Fruit fly (Drosophila melanogaster) whole organism, embryonic: Measurements from ENCODE around the gene Pdcd4.

Experiments used
- Adf1 ChIP-seq: fragments of 200-800 bp; sonication (Bioruptor generic); IDR thresholded peaks from 2 replicates; pipeline ENCODE4 v1.3.6; 2022; ENCODE audit warnings: missing biosample characterization, missing genetic modification characterization
- C15 ChIP-seq: fragments of 200-800 bp; sonication (Bioruptor generic); IDR thresholded peaks from 3 replicates; pipeline ENCODE4 v1.3.6; 2022; ENCODE audit warnings: missing biosample characterization, missing genetic modification characterization
- CG11247 ChIP-seq: fragments of 200-800 bp; sonication (Bioruptor generic); IDR thresholded peaks from 2 replicates; pipeline ENCODE4 v1.3.6; 2022; ENCODE audit warnings: missing biosample characterization, missing genetic modification characterization
- CG14014 ChIP-seq: fragments of 200-800 bp; sonication (Bioruptor generic); IDR thresholded peaks from 2 replicates; pipeline ENCODE4 v1.3.6; 2022; ENCODE audit warnings: missing biosample characterization, missing genetic modification characterization
- CG17829 ChIP-seq: fragments of 200-800 bp; optimal IDR thresholded peaks from 2 replicates; lab custom pipeline; 2019; ENCODE audit warnings: missing biosample characterization, mild to moderate bottlenecking, missing genetic modification characterization, moderate library complexity
- CG1832 ChIP-seq: fragments of 200-800 bp; sonication (Bioruptor generic); optimal IDR thresholded peaks from 2 replicates; lab custom pipeline; 2017; ENCODE audit warnings: missing biosample characterization, mild to moderate bottlenecking, missing genetic modification characterization, inconsistent platforms
- CG3726 ChIP-seq: fragments of 200-800 bp; sonication (Bioruptor generic); IDR thresholded peaks from 3 replicates; pipeline ENCODE4, ENCODE4 v1.3.6; 2022; ENCODE audit warnings: missing biosample characterization, missing genetic modification characterization
- CG3838 ChIP-seq: fragments of 200-800 bp; sonication (Bioruptor generic); optimal IDR thresholded peaks from 3 replicates; lab custom pipeline; 2016; ENCODE audit warnings: missing biosample characterization, missing genetic modification characterization
- CG5953 ChIP-seq: fragments of 200-800 bp; sonication (Bioruptor generic); IDR thresholded peaks from 2 replicates; pipeline ENCODE4 v1.3.6; 2022; ENCODE audit warnings: missing biosample characterization, missing genetic modification characterization
- CG6272 ChIP-seq: fragments of 200-800 bp; sonication (Bioruptor generic); IDR thresholded peaks from 2 replicates; pipeline ENCODE4 v1.3.6; 2022; ENCODE audit warnings: missing biosample characterization, missing genetic modification characterization
- CG6689 ChIP-seq: fragments of 200-800 bp; sonication (Bioruptor generic); IDR thresholded peaks from 2 replicates; pipeline ENCODE4 v1.3.6; 2022; ENCODE audit warnings: missing biosample characterization, missing genetic modification characterization
- CG8478 ChIP-seq: fragments of >200 bp; optimal IDR thresholded peaks from 2 replicates; lab custom pipeline; 2018
- CG9727 ChIP-seq: fragments of 200-800 bp; sonication (Bioruptor generic); optimal IDR thresholded peaks from 3 replicates; lab custom pipeline; 2017; ENCODE audit warnings: missing biosample characterization, mild to moderate bottlenecking, missing genetic modification characterization
- CG9797 ChIP-seq: fragments of 200-800 bp; sonication (Bioruptor generic); optimal IDR thresholded peaks from 3 replicates; lab custom pipeline; 2018; ENCODE audit warnings: missing biosample characterization, mild to moderate bottlenecking, missing genetic modification characterization
- CHES-1-like ChIP-seq: fragments of 200-800 bp; sonication (Bioruptor generic); optimal IDR thresholded peaks from 2 replicates; lab custom pipeline; 2016; ENCODE audit warnings: missing biosample characterization, missing genetic modification characterization
- Deaf1 ChIP-seq: fragments of 200-800 bp; optimal IDR thresholded peaks from 3 replicates; lab custom pipeline; 2019; ENCODE audit warnings: missing biosample characterization, mild to moderate bottlenecking, missing genetic modification characterization, moderate library complexity
- Dref ChIP-seq: fragments of 200-800 bp; sonication (Bioruptor generic); IDR thresholded peaks from 2 replicates; pipeline ENCODE4 v1.3.6; 2022; ENCODE audit warnings: missing biosample characterization, missing genetic modification characterization
- Ets65A ChIP-seq: fragments of 200-800 bp; sonication (Bioruptor generic); peaks from one replicate; lab custom pipeline; 2016; ENCODE audit warnings: missing biosample characterization, missing genetic modification characterization
- Ets97D ChIP-seq: fragments of 200-800 bp; sonication (Bioruptor generic); optimal IDR thresholded peaks from 3 replicates; lab custom pipeline; 2016; ENCODE audit warnings: missing biosample characterization, missing genetic modification characterization
- Gug ChIP-seq: fragments of 200-800 bp; sonication (Bioruptor generic); IDR thresholded peaks from 4 replicates; pipeline ENCODE4 v1.3.6; 2022; ENCODE audit warnings: missing biosample characterization, missing genetic modification characterization
- HmgZ ChIP-seq: fragments of 200-800 bp; sonication (Bioruptor generic); optimal IDR thresholded peaks from 2 replicates; lab custom pipeline; 2018; ENCODE audit warnings: missing biosample characterization, mild to moderate bottlenecking, missing genetic modification characterization
- MESR4 ChIP-seq: fragments of 200-800 bp; sonication (Bioruptor generic); optimal IDR thresholded peaks from 2 replicates; lab custom pipeline; 2018; ENCODE audit warnings: missing biosample characterization, mild to moderate bottlenecking, missing genetic modification characterization, moderate library complexity
- Taf1 ChIP-seq: fragments of 200-800 bp; sonication (Bioruptor generic); IDR thresholded peaks from 2 replicates; pipeline ENCODE4 v1.3.6; 2022; ENCODE audit warnings: missing biosample characterization, missing genetic modification characterization
- Tbp ChIP-seq: fragments of >200 bp; optimal IDR thresholded peaks from 2 replicates; lab custom pipeline; 2018; ENCODE audit warnings: missing biosample characterization, missing genetic modification characterization
- YL-1 ChIP-seq: fragments of 200-800 bp; sonication (Bioruptor generic); optimal IDR thresholded peaks from 3 replicates; lab custom pipeline; 2017; ENCODE audit warnings: missing biosample characterization, mild to moderate bottlenecking, missing genetic modification characterization
- ara ChIP-seq: fragments of 200-800 bp; sonication (Bioruptor generic); IDR thresholded peaks from 2 replicates; pipeline ENCODE4 v1.3.6; 2022; ENCODE audit warnings: missing biosample characterization, missing genetic modification characterization
- ase ChIP-seq: fragments of 200-800 bp; sonication (Bioruptor generic); IDR thresholded peaks from 3 replicates; pipeline ENCODE4 v1.3.6; 2022; ENCODE audit warnings: missing biosample characterization, missing genetic modification characterization
- bab2 ChIP-seq: fragments of 200-800 bp; sonication (Bioruptor generic); optimal IDR thresholded peaks from 2 replicates; lab custom pipeline; 2016; ENCODE audit warnings: missing biosample characterization, missing genetic modification characterization
- chinmo ChIP-seq: fragments of 200-800 bp; sonication (Bioruptor generic); IDR thresholded peaks from 4 replicates; pipeline ENCODE4 v1.3.6; 2022; ENCODE audit warnings: missing biosample characterization, missing genetic modification characterization; ENCODE audit not compliant: partially characterized antibody
- chm ChIP-seq: fragments of 200-800 bp; sonication (Bioruptor generic); IDR thresholded peaks from 2 replicates; pipeline ENCODE4 v1.3.6; 2022; ENCODE audit warnings: missing biosample characterization, missing genetic modification characterization
- chn ChIP-seq: fragments of 200-800 bp; sonication (Bioruptor generic); optimal IDR thresholded peaks from 2 replicates; lab custom pipeline; 2016; ENCODE audit warnings: missing biosample characterization, missing genetic modification characterization
- eve ChIP-seq, 2 experiments: fragments of >200 bp; optimal IDR thresholded peaks; 2 replicates each; lab custom pipeline; 2017; ENCODE audit warnings: missing biosample characterization in 2 of 2, missing genetic modification characterization in 2 of 2
- fru ChIP-seq: fragments of >200 bp; optimal IDR thresholded peaks from 2 replicates; lab custom pipeline; 2017
- kni ChIP-seq: fragments of 200-800 bp; sonication (Bioruptor generic); optimal IDR thresholded peaks from 3 replicates; lab custom pipeline; 2017; ENCODE audit warnings: mild to moderate bottlenecking, missing biosample characterization, missing genetic modification reagents, missing genetic modification characterization
- lilli ChIP-seq: fragments of 200-800 bp; sonication (Bioruptor generic); optimal IDR thresholded peaks from 3 replicates; lab custom pipeline; 2016; ENCODE audit warnings: missing biosample characterization, missing genetic modification characterization
- lola ChIP-seq, 3 experiments: fragments of >200 bp in 2 of 3; fragments of 200-800 bp in 1 of 3; sonication (Bioruptor generic) in 1 of 3; optimal IDR thresholded peaks; 2 replicates each; lab custom pipeline; 2017 to 2019; ENCODE audit warnings: missing biosample characterization in 3 of 3, missing genetic modification characterization in 3 of 3, mild to moderate bottlenecking in 1 of 3, moderate library complexity in 1 of 3
- maf-S ChIP-seq: fragments of 200-800 bp; sonication (Bioruptor generic); optimal IDR thresholded peaks from 2 replicates; lab custom pipeline; 2016; ENCODE audit warnings: missing biosample characterization, missing genetic modification characterization
- nmo ChIP-seq: fragments of 200-800 bp; sonication (Bioruptor generic); optimal IDR thresholded peaks from 2 replicates; lab custom pipeline; 2018; ENCODE audit warnings: missing biosample characterization, mild to moderate bottlenecking, missing genetic modification characterization, moderate library complexity
- org-1 ChIP-seq: fragments of 200-800 bp; sonication (Bioruptor generic); optimal IDR thresholded peaks from 2 replicates; lab custom pipeline; 2017; ENCODE audit warnings: missing biosample characterization, missing genetic modification characterization
- otp ChIP-seq: fragments of 200-800 bp; sonication (Bioruptor generic); IDR thresholded peaks from 3 replicates; pipeline ENCODE4, ENCODE4 v1.3.6; 2022; ENCODE audit warnings: missing biosample characterization, missing genetic modification characterization
- pan ChIP-seq, 4 experiments: fragments of >200 bp in 3 of 4; fragments of 200-800 bp in 1 of 4; sonication (Bioruptor generic) in 1 of 4; optimal IDR thresholded peaks in 3 of 4; IDR thresholded peaks in 1 of 4; 2 replicates each; pipeline versions ENCODE4 v1.3.6 to Lab custom; 2017 to 2022; ENCODE audit warnings: missing biosample characterization in 2 of 4, missing genetic modification characterization in 2 of 4, mixed read lengths in 1 of 4
- pnt ChIP-seq: fragments of 200-800 bp; sonication (Bioruptor generic); optimal IDR thresholded peaks from 3 replicates; lab custom pipeline; 2016; ENCODE audit warnings: missing biosample characterization, missing genetic modification characterization
- pros ChIP-seq: fragments of 200-800 bp; sonication (Bioruptor generic); optimal IDR thresholded peaks from 3 replicates; lab custom pipeline; 2019; ENCODE audit warnings: missing biosample characterization, mild to moderate bottlenecking, missing genetic modification characterization, moderate library complexity
- psq ChIP-seq: fragments of 200-800 bp; sonication (Bioruptor generic); optimal IDR thresholded peaks from 2 replicates; lab custom pipeline; 2017; ENCODE audit warnings: missing biosample characterization, missing genetic modification characterization
- repo ChIP-seq: fragments of 200-800 bp; sonication (Bioruptor generic); optimal IDR thresholded peaks from 2 replicates; lab custom pipeline; 2016; ENCODE audit warnings: missing biosample characterization, missing genetic modification characterization
- run ChIP-seq: fragments of 200-800 bp; sonication (Bioruptor generic); optimal IDR thresholded peaks from 3 replicates; lab custom pipeline; 2018; ENCODE audit warnings: missing biosample characterization, mild to moderate bottlenecking, missing genetic modification characterization
- sens ChIP-seq: fragments of 200-800 bp; sonication (Bioruptor generic); peaks from one replicate; lab custom pipeline; 2016; ENCODE audit warnings: missing biosample characterization, missing genetic modification characterization
- seq ChIP-seq: fragments of 200-800 bp; sonication (Bioruptor generic); IDR thresholded peaks from 2 replicates; pipeline ENCODE4 v1.3.6; 2022; ENCODE audit warnings: missing biosample characterization, missing genetic modification characterization
- shn ChIP-seq: fragments of 200-800 bp; sonication (Bioruptor generic); optimal IDR thresholded peaks from 3 replicates; lab custom pipeline; 2016; ENCODE audit warnings: missing biosample characterization, missing genetic modification characterization
- sim ChIP-seq: fragments of 200-800 bp; sonication (Bioruptor generic); IDR thresholded peaks from 2 replicates; pipeline ENCODE4 v1.3.6; 2022; ENCODE audit warnings: missing biosample characterization, missing genetic modification characterization
- sna ChIP-seq: fragments of 200-800 bp; sonication (Bioruptor generic); IDR thresholded peaks from 2 replicates; pipeline ENCODE4 v1.3.6; 2022; ENCODE audit warnings: missing biosample characterization, missing genetic modification characterization; ENCODE audit not compliant: partially characterized antibody
- unpg ChIP-seq: fragments of 200-800 bp; sonication (Bioruptor generic); optimal IDR thresholded peaks from 3 replicates; lab custom pipeline; 2018; ENCODE audit warnings: missing biosample characterization, mild to moderate bottlenecking, missing genetic modification characterization, moderate library complexity

Gene Pdcd4

DNA sequence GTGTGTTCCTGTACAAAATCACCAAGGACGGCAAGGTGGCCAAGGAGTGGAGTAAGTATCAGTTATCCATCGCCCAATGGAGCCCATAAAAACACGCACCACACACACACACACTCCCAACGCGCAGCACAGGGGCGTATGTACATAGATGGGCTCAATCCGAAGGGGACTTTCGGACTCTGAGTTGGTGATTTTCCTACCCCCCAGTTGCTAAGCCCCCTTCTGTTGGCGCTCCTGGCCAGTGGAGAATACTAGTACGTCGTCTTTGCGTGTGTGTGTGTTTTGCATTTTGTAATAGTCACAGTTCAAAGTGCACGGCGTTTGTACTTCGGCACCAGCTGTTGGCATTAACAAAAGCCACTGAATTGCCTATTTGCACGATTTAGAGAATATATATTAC is 15.1 kb downstream of the Pdcd4 start (continued):
- TF ChIP-seq ase (GFP tag; lab: Robert Waterston, UW) (peak; percentile 65; the same call in 2 of the 3 replicates), pan (optimal IDR thresholded peaks at IDR 0.05; lab: Kevin White, UChicago) (no peak), pan (GFP tag; optimal IDR thresholded peaks at IDR 0.05 in 1 of 2, IDR thresholded peaks at IDR 0.05 in 1 of 2) (peak in 1 of 2 experiments; percentile 81), psq (GFP tag; lab: Kevin White, UChicago) (no peak), eve (GFP tag; optimal IDR thresholded peaks at IDR 0.05; lab: Kevin White, UChicago) (no peak), CG3726 (GFP tag; lab: Robert Waterston, UW) (peak; percentile 21; the same call in 1 of the 3 replicates), CHES-1-like (GFP tag; lab: Kevin White, UChicago) (peak; percentile 83), ara (GFP tag; lab: Robert Waterston, UW) (peak; percentile 72), shn (GFP tag; lab: Kevin White, UChicago) (peak; percentile 70), Adf1 (no peak), Ets97D (no peak), chn (GFP tag; lab: Kevin White, UChicago) (peak; percentile 72), CG14014 (GFP tag; lab: Robert Waterston, UW) (peak; percentile 89), C15 (GFP tag; lab: Robert Waterston, UW) (no peak), org-1 (GFP tag; lab: Kevin White, UChicago) (peak; percentile 44), kni (GFP tag; lab: Kevin White, UChicago) (no peak), fru (lab: Kevin White, UChicago) (no peak), run (tag; lab: Kevin White, UChicago) (no peak), CG1832 (no peak), pros (GFP tag; lab: Kevin White, UChicago) (no peak), Deaf1 (tag; lab: Kevin White, UChicago) (no peak), Taf1 (GFP tag; lab: Robert Waterston, UW) (peak; percentile 57; the same call in 1 of the 2 replicates), CG5953 (GFP tag; lab: Robert Waterston, UW) (peak; percentile 78), otp (GFP tag; lab: Robert Waterston, UW) (peak; percentile 75; the same call in 2 of the 3 replicates), CG3838 (GFP tag; lab: Kevin White, UChicago) (peak; percentile 14), lilli (peak; percentile 82), sna (no peak), YL-1 (no peak), Ets65A (GFP tag; lab: Kevin White, UChicago) (peak; percentile 97), HmgZ (peak; percentile 76), CG11247 (GFP tag; lab: Robert Waterston, UW) (peak; percentile 84), nmo (GFP tag; lab: Kevin White, UChicago) (peak; percentile 33), CG8478 (lab: Kevin White, UChicago) (no peak), CG9727 (GFP tag; lab: Kevin White, UChicago) (peak; percentile 3), CG17829 (tag; lab: Kevin White, UChicago) (peak; percentile 71), sim (no peak), seq (GFP tag; lab: Robert Waterston, UW) (peak; percentile 70), CG6272 (GFP tag; lab: Robert Waterston, UW) (peak; percentile 69), Gug (peak; percentile 95), CG6689 (peak; percentile 43; the same call in 1 of the 2 replicates), lola (GFP tag; optimal IDR thresholded peaks at IDR 0.05; lab: Kevin White, UChicago) (peak in 1 of 3 experiments; percentile 28), unpg (GFP tag; lab: Kevin White, UChicago) (peak; percentile 72), CG9797 (no peak), repo (peak; percentile 69), MESR4 (GFP tag; lab: Kevin White, UChicago) (peak; percentile 32), bab2 (GFP tag; lab: Kevin White, UChicago) (peak; percentile 89), Tbp (GFP tag; lab: Kevin White, UChicago) (no peak), sens (peak; percentile 88), chm (peak; percentile 81), Dref (no peak), pnt (peak; percentile 76), maf-S (GFP tag; lab: Kevin White, UChicago) (peak; percentile 68), chinmo (GFP tag; lab: Robert Waterston, UW) (no peak)
